Worm (Caenorhabditis elegans) whole organism, L4/young adult: ENCODE data around the gene K11E4.1.

ENCODE experiments used
- W03F9.2 ChIP-seq: fragments of 150-350 bp; optimal IDR thresholded peaks from 2 replicates; lab custom pipeline; 2014; ENCODE audit warnings: missing biosample characterization, missing genetic modification characterization
- dao-5 ChIP-seq: sonication (generic microtip); optimal IDR thresholded peaks from 2 replicates; lab custom pipeline; 2016; ENCODE audit warnings: missing genotype, missing genetic modification characterization, moderate library complexity, missing compliant biosample characterization
- him-1 ChIP-seq: sonication (generic microtip); optimal IDR thresholded peaks from 2 replicates; lab custom pipeline; 2016; ENCODE audit warnings: missing genotype, missing genetic modification reagents, missing genetic modification characterization, missing compliant biosample characterization

K11E4.1 gene

ce11 chrX:13755469-13755868 lies 41.5 kb downstream of the K11E4.1 start, which contains the start of gene aakb-1:
Gene aakb-1 (plus strand): TSS chrX:13755769.
- TF ChIP-seq dao-5 (tag; lab: Kevin White, UChicago), result no peak
- TF ChIP-seq W03F9.2 (tag; lab: Kevin White, UChicago), result no peak
- TF ChIP-seq him-1 (tag; lab: Kevin White, UChicago), result no peak

DNA sequence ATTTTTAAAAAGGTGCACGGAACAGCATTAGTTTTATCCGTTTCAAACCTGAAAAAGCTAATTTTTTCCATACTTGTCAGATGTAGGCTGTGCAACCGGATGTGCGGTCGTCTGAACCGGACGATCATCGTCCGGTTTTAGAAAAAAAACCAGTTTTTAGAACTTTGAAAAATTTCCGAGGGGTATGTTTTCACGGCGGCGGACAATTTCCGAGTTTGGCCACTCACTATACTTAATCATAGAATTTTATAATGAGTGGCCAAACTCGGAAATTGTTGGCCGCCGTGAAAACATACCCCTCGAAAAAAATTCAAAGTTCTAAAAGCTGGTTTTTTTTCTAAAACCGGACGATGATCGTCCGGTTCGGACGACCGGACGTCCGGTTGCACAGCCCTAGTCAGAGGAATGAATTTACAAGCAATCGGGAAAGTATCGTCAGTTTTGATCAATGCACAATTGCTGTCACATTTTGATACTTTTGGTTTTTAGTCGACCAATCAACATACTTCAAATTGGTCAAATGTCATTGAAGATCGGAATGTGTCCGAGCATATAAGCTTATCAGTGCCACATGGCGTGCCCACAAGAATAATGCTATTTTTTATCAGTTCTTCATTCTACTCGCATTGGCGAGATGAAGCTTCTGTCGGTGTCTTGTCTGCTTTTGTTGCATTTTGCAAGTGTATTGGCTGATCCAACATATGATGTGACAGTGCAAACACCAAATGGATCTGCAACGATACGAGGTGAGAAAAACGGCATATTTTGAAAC lies 45.9 kb downstream of the K11E4.1 start, which contains the start of gene cest-13:
Gene cest-13, plus strand, starts transcription at position 562 of the 772 bp plus-strand sequence.
- TF ChIP-seq W03F9.2 (tag; lab: Kevin White, UChicago), result no peak
